Worm (Caenorhabditis elegans) whole organism, L2 larva: Measurements from ENCODE around the gene unc-84.

ENCODE experiments used
- ceh-82 ChIP-seq: fragments of 150-350 bp; optimal IDR thresholded peaks from 2 replicates; lab custom pipeline; 2014; ENCODE audit warnings: missing biosample characterization, missing genetic modification characterization
- crh-2 ChIP-seq: sonication (generic microtip); optimal IDR thresholded peaks from 2 replicates; lab custom pipeline; 2017; ENCODE audit warnings: missing biosample characterization, missing genetic modification characterization
- egl-27 ChIP-seq: sonication (generic microtip); optimal IDR thresholded peaks from 3 replicates; lab custom pipeline; 2017; ENCODE audit warnings: missing biosample characterization, missing genetic modification reagents, missing genetic modification characterization
- fos-1 ChIP-seq: fragments of 150-350 bp; optimal IDR thresholded peaks from 2 replicates; lab custom pipeline; 2014; ENCODE audit warnings: missing biosample characterization, missing genetic modification characterization
- mbf-1 ChIP-seq: sonication (generic microtip); optimal IDR thresholded peaks from 2 replicates; lab custom pipeline; 2017; ENCODE audit warnings: missing biosample characterization, missing genetic modification characterization
- nhr-237 ChIP-seq: fragments of 150-350 bp; optimal IDR thresholded peaks from 2 replicates; lab custom pipeline; 2014; ENCODE audit warnings: missing biosample characterization, missing genetic modification characterization
- nhr-25 ChIP-seq: fragments of 150-350 bp; sonication (generic microtip); optimal IDR thresholded peaks from 3 replicates; lab custom pipeline; 2014; ENCODE audit warnings: missing biosample characterization, missing genetic modification characterization

- TF ChIP-seq crh-2 (tag; lab: Kevin White, UChicago) (no peak), ceh-82 (no peak), fos-1 (tag; lab: Kevin White, UChicago) (no peak), egl-27 (tag; lab: Kevin White, UChicago) (no peak), mbf-1 (tag; lab: Kevin White, UChicago) (no peak), nhr-25 (no peak), nhr-237 (tag; lab: Kevin White, UChicago) (no peak)
These were observed 53.0 kb downstream of the unc-84 start for ce11 chrX:13637526-13637925.
